Fruit fly (Drosophila melanogaster): ENCODE measurements around the gene CG32536.
A peak's percentile ranks its signal among the peaks of the same experiment; 100 is the strongest.

The CG32536 gene

DNA sequence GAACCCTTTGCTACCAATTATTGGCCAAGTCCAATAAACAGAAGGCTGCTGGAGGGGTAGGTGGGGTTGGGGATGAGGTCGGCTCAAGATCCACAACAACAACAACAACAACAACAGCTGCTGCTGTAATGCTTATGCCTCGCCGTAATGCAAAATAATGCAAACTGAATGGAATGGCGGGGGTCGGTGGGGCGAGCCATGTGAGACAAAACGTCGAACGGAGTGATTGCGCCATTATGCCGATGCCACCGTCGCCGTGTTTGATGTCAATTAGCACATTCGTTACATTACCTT, 16.1 kb downstream of the CG32536 start:
- TF ChIP-seq CG14655 (GFP tag; optimal IDR thresholded peaks at IDR 0.05) (no peak), CG9948 (tag; optimal IDR thresholded peaks at IDR 0.05) (no peak), EcR (GFP tag; optimal IDR thresholded peaks at IDR 0.05) (no peak), CG4496 (GFP tag; IDR thresholded peaks at IDR 0.05) (no peak), CG12605 (GFP tag; IDR thresholded peaks at IDR 0.05) (no peak), Snoo (tag; optimal IDR thresholded peaks at IDR 0.05) (no peak), CG17806 (tag; optimal IDR thresholded peaks at IDR 0.05) (no peak), CG15710 (tag; optimal IDR thresholded peaks at IDR 0.05) (no peak), CG8301 (tag; optimal IDR thresholded peaks at IDR 0.05) (no peak), gl (tag; optimal IDR thresholded peaks at IDR 0.05) (no peak), CG10348 (GFP tag; IDR thresholded peaks at IDR 0.05) (no peak), CG34367 (tag; optimal IDR thresholded peaks at IDR 0.05) (no peak), Pif1B (GFP tag; optimal IDR thresholded peaks at IDR 0.05) (no peak), CG8159 (tag; optimal IDR thresholded peaks at IDR 0.05) (no peak), CG13204 (GFP tag; optimal IDR thresholded peaks at IDR 0.05) (no peak), Pif1A (GFP tag; optimal IDR thresholded peaks at IDR 0.05) (no peak), rn (GFP tag; IDR thresholded peaks at IDR 0.05) (no peak), Ets98B (GFP tag; IDR thresholded peaks at IDR 0.05) (no peak)

DNA sequence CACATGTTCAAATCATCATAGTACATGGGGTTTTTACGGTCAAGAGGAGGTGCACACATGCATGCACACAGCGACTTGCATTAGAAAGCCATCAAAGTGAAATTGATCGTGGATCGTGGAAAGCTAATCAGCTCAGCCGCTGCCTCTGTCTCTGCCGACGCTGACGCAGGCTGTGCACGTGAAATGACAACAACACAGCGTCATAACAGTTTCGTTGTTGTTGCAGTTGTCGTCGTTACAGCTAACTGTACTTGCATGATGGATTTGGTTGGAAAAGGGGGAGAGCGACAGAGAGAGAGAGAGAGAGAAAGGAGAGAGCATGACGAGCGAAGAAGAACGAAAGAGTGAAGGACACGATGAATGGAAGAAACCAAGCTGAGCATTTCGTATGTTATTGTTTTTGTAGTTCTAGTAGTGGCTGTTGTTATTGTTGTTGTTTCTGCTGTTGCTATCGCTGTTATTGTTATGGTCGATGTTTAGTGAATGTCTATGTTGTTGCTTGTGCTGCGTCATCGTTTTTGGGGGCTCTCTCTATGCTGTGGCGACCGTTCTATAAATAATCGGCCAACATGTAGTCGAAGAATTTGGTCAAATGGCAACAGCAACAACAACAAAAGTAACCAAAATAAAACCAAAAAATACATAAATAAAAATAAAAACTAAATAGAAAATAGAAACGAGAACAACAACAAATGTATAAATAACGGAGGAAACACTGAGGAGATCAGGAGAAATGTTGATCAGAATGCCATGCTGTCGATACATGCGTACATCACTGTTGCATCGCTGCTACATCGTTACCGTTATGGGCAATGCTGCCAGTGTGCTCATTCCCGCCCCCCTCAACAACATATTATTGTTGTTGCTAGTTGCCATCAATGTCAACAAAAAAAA, 16.6 kb downstream of the CG32536 start:
- TF ChIP-seq CG13204 (GFP tag; optimal IDR thresholded peaks at IDR 0.05) (no peak), CG12605 (GFP tag; IDR thresholded peaks at IDR 0.05) (no peak), Ets98B (GFP tag; IDR thresholded peaks at IDR 0.05) (no peak), CG34367 (tag; optimal IDR thresholded peaks at IDR 0.05) (no peak), CG8159 (tag; optimal IDR thresholded peaks at IDR 0.05) (no peak), gl (tag; optimal IDR thresholded peaks at IDR 0.05) (no peak), EcR (GFP tag; optimal IDR thresholded peaks at IDR 0.05) (no peak), Pif1B (GFP tag; optimal IDR thresholded peaks at IDR 0.05) (no peak), CG9948 (tag; optimal IDR thresholded peaks at IDR 0.05) (no peak), CG10348 (GFP tag; IDR thresholded peaks at IDR 0.05) (no peak), CG14655 (GFP tag; optimal IDR thresholded peaks at IDR 0.05) (no peak), CG17806 (tag; optimal IDR thresholded peaks at IDR 0.05) (no peak), CG8301 (tag; optimal IDR thresholded peaks at IDR 0.05) (no peak), fd96Ca (GFP tag; IDR thresholded peaks at IDR 0.05) (no peak), rn (GFP tag; IDR thresholded peaks at IDR 0.05) (no peak), Pif1A (GFP tag; optimal IDR thresholded peaks at IDR 0.05) (no peak), Snoo (tag; optimal IDR thresholded peaks at IDR 0.05) (no peak), CG4496 (GFP tag; IDR thresholded peaks at IDR 0.05) (no peak), CG15710 (tag; optimal IDR thresholded peaks at IDR 0.05) (no peak)

DNA sequence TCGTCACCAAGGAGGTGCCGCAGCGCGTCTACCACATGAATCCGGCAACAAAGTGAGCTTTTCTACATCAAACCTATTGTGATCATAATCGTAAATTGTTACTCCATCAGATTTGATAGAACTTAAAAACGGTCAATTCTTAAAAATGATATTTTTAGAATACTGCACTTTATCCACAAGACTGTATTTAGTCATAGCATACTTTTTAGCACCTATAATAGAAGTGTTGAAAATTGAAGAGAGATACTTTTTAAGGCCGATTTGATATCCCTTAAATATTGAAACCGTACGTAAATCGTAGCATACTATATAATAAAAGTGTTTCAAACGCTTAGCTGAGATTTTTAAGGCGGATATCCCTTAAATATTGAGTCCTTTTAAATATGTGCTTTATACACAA, 26.5 kb downstream of the CG32536 start:
- TF ChIP-seq CG10348 (GFP tag; IDR thresholded peaks at IDR 0.05) = no peak
- TF ChIP-seq D1 (tag; optimal IDR thresholded peaks at IDR 0.05) = no peak
- TF ChIP-seq Snoo (tag; optimal IDR thresholded peaks at IDR 0.05) = no peak
- TF ChIP-seq gl (tag; optimal IDR thresholded peaks at IDR 0.05) = no peak
- TF ChIP-seq CG13204 (GFP tag; optimal IDR thresholded peaks at IDR 0.05) = no peak
- no peak for TF ChIP-seq CG17806 (tag; optimal IDR thresholded peaks at IDR 0.05)
- no peak for TF ChIP-seq CG32121 (GFP tag; IDR thresholded peaks at IDR 0.05)
- TF ChIP-seq CG15710 (tag; optimal IDR thresholded peaks at IDR 0.05) = no peak
- TF ChIP-seq CG34367 (tag; optimal IDR thresholded peaks at IDR 0.05) = no peak

DNA sequence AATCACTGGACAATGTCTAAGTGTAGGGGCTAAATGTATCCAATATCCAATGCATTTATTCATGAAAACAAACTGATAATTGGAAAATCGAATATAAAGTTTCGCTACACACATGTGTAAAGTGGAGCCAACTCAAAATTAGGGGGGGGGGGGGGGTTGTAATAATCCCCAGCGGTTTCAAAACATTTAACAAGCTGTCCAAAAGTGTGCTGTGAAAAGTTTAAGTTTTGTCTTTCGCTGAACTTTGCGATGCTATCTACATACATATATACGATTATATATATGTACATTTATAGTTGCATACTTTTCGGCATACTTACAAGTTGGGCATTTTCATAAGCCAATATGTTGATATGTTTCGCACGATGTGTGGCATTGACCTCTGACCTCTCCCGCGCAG, 27.4 kb downstream of the CG32536 start:
- TF ChIP-seq CG10348 (GFP tag; IDR thresholded peaks at IDR 0.05) (no peak), CG8159 (tag; optimal IDR thresholded peaks at IDR 0.05) (no peak), CG34367 (tag; optimal IDR thresholded peaks at IDR 0.05) (no peak)

DNA sequence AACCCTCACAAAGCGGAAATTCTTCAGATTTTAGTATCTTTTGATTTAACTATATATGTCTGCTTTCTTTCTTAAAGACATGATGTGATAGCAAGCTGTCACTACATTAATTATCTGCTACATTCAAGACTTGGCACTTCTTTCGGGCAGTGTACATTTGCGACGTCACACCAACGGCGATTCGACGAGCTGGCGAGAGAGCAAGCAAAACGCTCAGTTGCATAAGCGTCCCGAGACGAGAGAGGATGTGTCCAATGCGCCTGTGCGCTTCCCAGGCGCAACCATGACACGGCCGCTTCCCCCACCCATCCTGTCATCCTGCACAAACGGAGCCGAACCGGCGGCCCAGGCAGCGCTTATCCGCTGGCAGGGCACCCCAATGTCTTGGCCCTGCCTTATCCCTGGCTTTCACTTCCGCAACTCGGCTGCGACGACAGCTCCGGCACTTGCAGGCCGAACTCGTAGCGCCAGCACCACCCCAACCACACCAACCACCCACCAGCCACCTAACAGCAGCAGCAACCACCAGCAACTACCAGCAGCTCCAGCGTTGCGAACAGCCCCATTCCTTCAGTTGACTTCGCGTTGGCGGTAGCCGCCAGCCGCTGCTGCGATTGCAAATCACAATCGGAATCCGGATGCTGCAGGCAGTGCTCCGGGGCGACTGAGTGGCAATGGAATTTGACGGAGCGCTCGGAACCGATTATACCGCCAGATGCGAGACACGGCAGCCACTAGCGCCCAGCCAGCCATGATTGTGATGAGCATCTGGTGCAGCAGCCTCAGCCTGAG, 28.1 kb downstream of the CG32536 start, which contains the start of gene Hs3st-B:
Gene Hs3st-B (plus strand): TSS at position 214 of the 792 bp plus-strand sequence.
- TF ChIP-seq CG4496 (GFP tag; IDR thresholded peaks at IDR 0.05) (peak; percentile 52; the same call in 1 of the 3 replicates), CG8301 (tag; optimal IDR thresholded peaks at IDR 0.05) (no peak), Pif1B (GFP tag; optimal IDR thresholded peaks at IDR 0.05) (no peak), Snoo (tag; optimal IDR thresholded peaks at IDR 0.05) (no peak), CG13204 (GFP tag; optimal IDR thresholded peaks at IDR 0.05) (peak; percentile 86), gl (tag; optimal IDR thresholded peaks at IDR 0.05) (no peak)
